Fruit fly (Drosophila melanogaster) whole organism, wandering third instar larva: ENCODE results near the gene CG34451.

ENCODE experiments used
- dl ChIP-seq, 2 experiments: fragments of 175-275, 200-275 bp in 1 of 2; fragments of 200-275 bp in 1 of 2; sonication (Bioruptor generic); optimal IDR thresholded peaks; lab custom pipeline; 2018; ENCODE audit warnings: mild to moderate bottlenecking in 2 of 2, missing biosample characterization in 2 of 2, missing genetic modification characterization in 2 of 2, moderate library complexity in 2 of 2; ENCODE audit not compliant: partially characterized antibody in 2 of 2, insufficient read depth in 1 of 2
- pan ChIP-seq: fragments of >200 bp; optimal IDR thresholded peaks from 2 replicates; lab custom pipeline; 2017

- TF ChIP-seq dl (GFP tag; optimal IDR thresholded peaks at IDR 0.05; lab: Kevin White, UChicago; ENCODE audit: insufficient read depth in 1 of 2, partially characterized antibody in 2 of 2): no peak
- no peak for TF ChIP-seq pan
Observed at dm6 chr3L:15695195-15695594, 3.3 kb upstream of the CG34451 start.
